Fruit fly (Drosophila melanogaster) whole organism, embryonic: ENCODE data around the gene CSN1b.

ENCODE experiments used
- Ada2b ChIP-seq: fragments of 200-800 bp; sonication (Bioruptor generic); IDR thresholded peaks from 2 replicates; pipeline ENCODE4 v1.3.6; 2022; ENCODE audit warnings: missing biosample characterization, missing genetic modification characterization
- BEAF-32 ChIP-seq: fragments of 200-800 bp; sonication (Bioruptor generic); optimal IDR thresholded peaks from 3 replicates; lab custom pipeline; 2017; ENCODE audit warnings: missing biosample characterization, missing genetic modification characterization, mild to moderate bottlenecking, moderate library complexity, missing genetic modification reagents
- CG12104 ChIP-seq: fragments of 200-800 bp; sonication (Bioruptor generic); optimal IDR thresholded peaks from 3 replicates; lab custom pipeline; 2016; ENCODE audit warnings: missing biosample characterization, missing genetic modification characterization
- CG12155 ChIP-seq: fragments of 200-800 bp; sonication (Bioruptor generic); optimal IDR thresholded peaks from 3 replicates; lab custom pipeline; 2016; ENCODE audit warnings: missing biosample characterization, missing genetic modification characterization
- CG15073 ChIP-seq: fragments of 200-800 bp; sonication (Bioruptor generic); optimal IDR thresholded peaks from 2 replicates; lab custom pipeline; 2016; ENCODE audit warnings: missing biosample characterization, missing genetic modification characterization
- CG15696 ChIP-seq: fragments of 200-800 bp; sonication (Bioruptor generic); optimal IDR thresholded peaks from 2 replicates; lab custom pipeline; 2019; ENCODE audit warnings: missing biosample characterization, mild to moderate bottlenecking, missing genetic modification characterization, moderate library complexity
- CG16863 ChIP-seq: fragments of 200-800 bp; sonication (Bioruptor generic); optimal IDR thresholded peaks from 3 replicates; lab custom pipeline; 2016; ENCODE audit warnings: missing biosample characterization, missing genetic modification characterization
- CG17186 ChIP-seq: fragments of 200-800 bp; sonication (Bioruptor generic); optimal IDR thresholded peaks from 3 replicates; lab custom pipeline; 2017; ENCODE audit warnings: missing biosample characterization, missing genetic modification reagents, missing genetic modification characterization
- CG17359 ChIP-seq: fragments of 200-800 bp; sonication (Bioruptor generic); optimal IDR thresholded peaks from 3 replicates; lab custom pipeline; 2018; ENCODE audit warnings: missing biosample characterization, mild to moderate bottlenecking, missing genetic modification characterization, moderate library complexity
- CG17829 ChIP-seq: fragments of 200-800 bp; optimal IDR thresholded peaks from 2 replicates; lab custom pipeline; 2019; ENCODE audit warnings: missing biosample characterization, mild to moderate bottlenecking, missing genetic modification characterization, moderate library complexity
- CG2875 ChIP-seq: fragments of 200-800 bp; sonication (Bioruptor generic); optimal IDR thresholded peaks from 2 replicates; lab custom pipeline; 2017; ENCODE audit warnings: missing biosample characterization, mild to moderate bottlenecking, missing genetic modification characterization, missing genetic modification reagents
- CG4282 ChIP-seq: fragments of 200-800 bp; sonication (Bioruptor generic); optimal IDR thresholded peaks from 2 replicates; lab custom pipeline; 2016; ENCODE audit warnings: missing biosample characterization, missing genetic modification characterization
- CG4360 ChIP-seq: fragments of 200-800 bp; sonication (Bioruptor generic); IDR thresholded peaks from 2 replicates; pipeline ENCODE4 v1.3.6; 2022; ENCODE audit warnings: missing biosample characterization, missing genetic modification characterization
- CG6854 ChIP-seq: fragments of 200-800 bp; sonication (Bioruptor generic); optimal IDR thresholded peaks from 3 replicates; lab custom pipeline; 2017; ENCODE audit warnings: missing biosample characterization, mild to moderate bottlenecking, missing genetic modification characterization
- CG7357 ChIP-seq: fragments of 200-800 bp; sonication (Bioruptor generic); IDR thresholded peaks from 3 replicates; pipeline ENCODE4 v1.3.6; 2022; ENCODE audit warnings: missing biosample characterization, missing genetic modification characterization
- CG9437 ChIP-seq: fragments of 200-800 bp; sonication (Bioruptor generic); optimal IDR thresholded peaks from 2 replicates; lab custom pipeline; 2018; ENCODE audit warnings: missing biosample characterization, mild to moderate bottlenecking, missing genetic modification characterization
- Dad ChIP-seq: fragments of 200-800 bp; sonication (Bioruptor generic); optimal IDR thresholded peaks from 3 replicates; lab custom pipeline; 2016; ENCODE audit warnings: missing biosample characterization, missing genetic modification characterization
- Dip2 ChIP-seq: fragments of 200-800 bp; sonication (Bioruptor generic); IDR thresholded peaks from 2 replicates; pipeline ENCODE4 v1.3.6; 2022; ENCODE audit warnings: missing biosample characterization, missing genetic modification characterization
- E2f2 ChIP-seq: fragments of 200-800 bp; sonication (Bioruptor generic); IDR thresholded peaks from 2 replicates; pipeline ENCODE4 v1.3.6; 2022; ENCODE audit warnings: missing biosample characterization, missing genetic modification characterization
- HLH3B ChIP-seq: fragments of 200-800 bp; sonication (Bioruptor generic); IDR thresholded peaks from 2 replicates; pipeline ENCODE4 v1.3.6; 2022; ENCODE audit warnings: missing biosample characterization, missing genetic modification characterization
- HLHmδ ChIP-seq: fragments of 200-800 bp; sonication (Bioruptor generic); optimal IDR thresholded peaks from 2 replicates; lab custom pipeline; 2018; ENCODE audit warnings: missing biosample characterization, mild to moderate bottlenecking, missing genetic modification characterization, moderate library complexity
- Lim3 ChIP-seq: fragments of 200-800 bp; sonication (Bioruptor generic); IDR thresholded peaks from 2 replicates; pipeline ENCODE4 v1.3.6; 2022; ENCODE audit warnings: missing biosample characterization, missing genetic modification characterization
- MESR4 ChIP-seq: fragments of 200-800 bp; sonication (Bioruptor generic); optimal IDR thresholded peaks from 2 replicates; lab custom pipeline; 2018; ENCODE audit warnings: missing biosample characterization, mild to moderate bottlenecking, missing genetic modification characterization, moderate library complexity
- Max ChIP-seq: fragments of 200-800 bp; sonication (Bioruptor generic); optimal IDR thresholded peaks from 2 replicates; lab custom pipeline; 2016; ENCODE audit warnings: missing biosample characterization, mild to moderate bottlenecking, missing genetic modification characterization
- Nf-YC ChIP-seq: fragments of 200-800 bp; optimal IDR thresholded peaks from 3 replicates; lab custom pipeline; 2019; ENCODE audit warnings: missing biosample characterization, mild to moderate bottlenecking, missing genetic modification characterization, moderate library complexity
- Opbp ChIP-seq: fragments of 200-800 bp; sonication (Bioruptor generic); IDR thresholded peaks from 3 replicates; pipeline ENCODE4 v1.3.6; 2022; ENCODE audit warnings: missing biosample characterization, missing genetic modification characterization; ENCODE audit not compliant: partially characterized antibody
- bbx ChIP-seq: fragments of 200-800 bp; sonication (Bioruptor generic); IDR thresholded peaks from 2 replicates; pipeline ENCODE4 v1.3.6; 2022; ENCODE audit warnings: missing biosample characterization, missing genetic modification characterization; ENCODE audit not compliant: partially characterized antibody
- cg ChIP-seq: fragments of 200-800 bp; sonication (Bioruptor generic); optimal IDR thresholded peaks from 3 replicates; lab custom pipeline; 2019; ENCODE audit warnings: missing biosample characterization, mild to moderate bottlenecking, missing genetic modification characterization, moderate library complexity
- chif ChIP-seq, 2 experiments: fragments of 200-800 bp; sonication (Bioruptor generic); optimal IDR thresholded peaks; 3 replicates each; lab custom pipeline; 2016; ENCODE audit warnings: missing biosample characterization in 2 of 2, missing genetic modification characterization in 2 of 2
- chinmo ChIP-seq: fragments of 200-800 bp; sonication (Bioruptor generic); IDR thresholded peaks from 4 replicates; pipeline ENCODE4 v1.3.6; 2022; ENCODE audit warnings: missing biosample characterization, missing genetic modification characterization; ENCODE audit not compliant: partially characterized antibody
- ci ChIP-seq: fragments of 200-800 bp; sonication (Bioruptor generic); IDR thresholded peaks from 3 replicates; pipeline ENCODE4 v1.3.6; 2022; ENCODE audit warnings: missing biosample characterization, missing genetic modification characterization
- corto ChIP-seq: fragments of 200-800 bp; sonication (Bioruptor generic); optimal IDR thresholded peaks from 2 replicates; lab custom pipeline; 2016; ENCODE audit warnings: missing biosample characterization, mild to moderate bottlenecking, missing genetic modification characterization, moderate library complexity
- emc ChIP-seq: fragments of 200-800 bp; sonication (Bioruptor generic); optimal IDR thresholded peaks from 2 replicates; lab custom pipeline; 2016; ENCODE audit warnings: missing biosample characterization, missing genetic modification characterization
- her ChIP-seq: fragments of 200-800 bp; sonication (Bioruptor generic); optimal IDR thresholded peaks from 2 replicates; lab custom pipeline; 2016; ENCODE audit warnings: missing biosample characterization, missing genetic modification characterization
- jumu ChIP-seq: fragments of 200-800 bp; sonication (Bioruptor generic); optimal IDR thresholded peaks from 3 replicates; lab custom pipeline; 2016; ENCODE audit warnings: missing biosample characterization, missing genetic modification characterization
- nerfin-1 ChIP-seq: fragments of 200-800 bp; sonication (Bioruptor generic); optimal IDR thresholded peaks from 3 replicates; lab custom pipeline; 2019; ENCODE audit warnings: missing biosample characterization, mild to moderate bottlenecking, missing genetic modification characterization, moderate library complexity
- p53 ChIP-seq: fragments of 200-800 bp; sonication (Bioruptor generic); optimal IDR thresholded peaks from 2 replicates; lab custom pipeline; 2016; ENCODE audit warnings: missing biosample characterization, missing genetic modification characterization
- pan ChIP-seq, 4 experiments: fragments of >200 bp in 3 of 4; fragments of 200-800 bp in 1 of 4; sonication (Bioruptor generic) in 1 of 4; optimal IDR thresholded peaks in 3 of 4; IDR thresholded peaks in 1 of 4; 2 replicates each; pipeline versions ENCODE4 v1.3.6 to Lab custom; 2017 to 2022; ENCODE audit warnings: missing biosample characterization in 2 of 4, missing genetic modification characterization in 2 of 4, mixed read lengths in 1 of 4
- pfk ChIP-seq: fragments of 200-800 bp; sonication (Bioruptor generic); optimal IDR thresholded peaks from 2 replicates; lab custom pipeline; 2018; ENCODE audit warnings: missing biosample characterization, mild to moderate bottlenecking, missing genetic modification characterization, moderate library complexity
- phol ChIP-seq: fragments of 200-800 bp; sonication (Bioruptor generic); optimal IDR thresholded peaks from 3 replicates; lab custom pipeline; 2018; ENCODE audit warnings: missing biosample characterization, mild to moderate bottlenecking, missing genetic modification characterization, moderate library complexity
- pzg ChIP-seq: fragments of 200-800 bp; sonication (Bioruptor generic); optimal IDR thresholded peaks from 3 replicates; lab custom pipeline; 2018; ENCODE audit warnings: missing biosample characterization, mild to moderate bottlenecking, missing genetic modification characterization, moderate library complexity
- sima ChIP-seq: fragments of 200-800 bp; sonication (Bioruptor generic); optimal IDR thresholded peaks from 2 replicates; lab custom pipeline; 2016; ENCODE audit warnings: missing biosample characterization, missing genetic modification characterization
- vfl ChIP-seq: fragments of 200-800 bp; sonication (Bioruptor generic); optimal IDR thresholded peaks from 2 replicates; lab custom pipeline; 2016; ENCODE audit warnings: missing biosample characterization, missing genetic modification characterization

Gene CSN1b

dm6 chr3L:18854412-18854811 is 50.3 kb downstream of the CSN1b start (continued):
- no peak for TF ChIP-seq chif (GFP tag; optimal IDR thresholded peaks at IDR 0.05; lab: Kevin White, UChicago)
- no peak for TF ChIP-seq CG2875 (GFP tag; lab: Kevin White, UChicago)
- no peak for TF ChIP-seq ci
- TF ChIP-seq phol (tag; lab: Kevin White, UChicago), result no peak
- no peak for TF ChIP-seq sima (GFP tag; lab: Kevin White, UChicago)
- no peak for TF ChIP-seq CG6854 (GFP tag; lab: Kevin White, UChicago)
- TF ChIP-seq chinmo (GFP tag; lab: Robert Waterston, UW), result 0 out of 4 replicates have a peak, but pooled peaks have one; percentile 5
- TF ChIP-seq CG17829 (tag; lab: Kevin White, UChicago), result no peak
- TF ChIP-seq nerfin-1 (tag; lab: Kevin White, UChicago), result peak; percentile 71
- no peak for TF ChIP-seq p53 (GFP tag; lab: Kevin White, UChicago)
- no peak for TF ChIP-seq emc (GFP tag; lab: Kevin White, UChicago)
- TF ChIP-seq Lim3 (GFP tag; lab: Robert Waterston, UW), result no peak
- TF ChIP-seq Dip2 (GFP tag; lab: Robert Waterston, UW), result no peak
- peak; percentile 37 for TF ChIP-seq cg (GFP tag; lab: Kevin White, UChicago)
- TF ChIP-seq CG12155, result no peak
- no peak for TF ChIP-seq MESR4 (GFP tag; lab: Kevin White, UChicago)
- no peak for TF ChIP-seq HLH3B
- no peak for TF ChIP-seq CG7357
- no peak for TF ChIP-seq vfl (GFP tag; lab: Kevin White, UChicago)
- TF ChIP-seq CG15073 (GFP tag; lab: Kevin White, UChicago), result no peak
- TF ChIP-seq CG12104 (GFP tag; lab: Kevin White, UChicago), result no peak
- TF ChIP-seq CG4282 (GFP tag; lab: Kevin White, UChicago), result no peak
- no peak for TF ChIP-seq bbx (GFP tag; lab: Robert Waterston, UW)
- TF ChIP-seq Opbp (GFP tag; lab: Robert Waterston, UW), result no peak
- TF ChIP-seq Dad (GFP tag; lab: Kevin White, UChicago), result no peak
- no peak for TF ChIP-seq her (GFP tag; lab: Kevin White, UChicago)
- TF ChIP-seq CG17186 (GFP tag; lab: Kevin White, UChicago), result no peak
- no peak for TF ChIP-seq Ada2b (GFP tag; lab: Robert Waterston, UW)
- TF ChIP-seq CG16863 (GFP tag; lab: Kevin White, UChicago), result no peak
- no peak for TF ChIP-seq pfk
- no peak for TF ChIP-seq pzg
- no peak for TF ChIP-seq CG15696
- no peak for TF ChIP-seq E2f2
- TF ChIP-seq CG9437 (GFP tag; lab: Kevin White, UChicago), result no peak
- TF ChIP-seq HLHmδ (GFP tag; lab: Kevin White, UChicago), result no peak
- no peak for TF ChIP-seq CG17359 (tag; lab: Kevin White, UChicago)
- TF ChIP-seq jumu (GFP tag; lab: Kevin White, UChicago), result no peak
- TF ChIP-seq CG4360 (GFP tag; lab: Robert Waterston, UW), result no peak
- TF ChIP-seq Max (GFP tag; lab: Kevin White, UChicago), result no peak
- TF ChIP-seq corto (GFP tag; lab: Kevin White, UChicago), result no peak
- no peak for TF ChIP-seq BEAF-32 (GFP tag; lab: Kevin White, UChicago)
- TF ChIP-seq pan (optimal IDR thresholded peaks at IDR 0.05; lab: Kevin White, UChicago), result no peak
- TF ChIP-seq pan (GFP tag; optimal IDR thresholded peaks at IDR 0.05 in 1 of 2, IDR thresholded peaks at IDR 0.05 in 1 of 2), result no peak
- peak; percentile 84 for TF ChIP-seq Nf-YC (tag; lab: Kevin White, UChicago)
